Fruit fly (Drosophila melanogaster) whole organism, embryonic: ENCODE measurements around the gene CG42240.

Experiments
- CG10565 ChIP-seq: fragments of 200-800 bp; sonication (Bioruptor generic); optimal IDR thresholded peaks from 3 replicates; lab custom pipeline; 2016; ENCODE audit warnings: missing biosample characterization, mild to moderate bottlenecking, missing genetic modification characterization
- CG14441 ChIP-seq: fragments of 200-800 bp; sonication (Bioruptor generic); IDR thresholded peaks from 2 replicates; pipeline ENCODE4 v1.3.6; 2022; ENCODE audit warnings: missing biosample characterization, missing genetic modification characterization
- CG18619 ChIP-seq: fragments of 200-800 bp; sonication (Bioruptor generic); optimal IDR thresholded peaks from 3 replicates; lab custom pipeline; 2017; ENCODE audit warnings: missing biosample characterization, mild to moderate bottlenecking, missing genetic modification characterization

- TF ChIP-seq CG18619 (GFP tag; lab: Kevin White, UChicago) (no peak), CG10565 (GFP tag; lab: Kevin White, UChicago) (no peak), CG14441 (GFP tag; lab: Robert Waterston, UW) (no peak)
These were observed 46.1 kb downstream of the CG42240 start for dm6 chrX:6376748-6377147.
